Worm (Caenorhabditis elegans) whole organism, L3 larva: Measurements from ENCODE around the gene F55B11.2.

Experiments used
- R02D3.7 ChIP-seq: fragments of 150-350 bp; optimal IDR thresholded peaks from 2 replicates; lab custom pipeline; 2014; ENCODE audit warnings: missing biosample characterization, missing genetic modification characterization
- ZK546.5 ChIP-seq: sonication (generic microtip); optimal IDR thresholded peaks from 2 replicates; lab custom pipeline; 2017; ENCODE audit warnings: missing biosample characterization, missing genetic modification characterization
- aly-2 ChIP-seq: fragments of 150-350 bp; optimal IDR thresholded peaks from 2 replicates; lab custom pipeline; 2014; ENCODE audit warnings: missing biosample characterization, missing genetic modification characterization
- ama-1 ChIP-seq: fragments of 150-350 bp; optimal IDR thresholded peaks from 2 replicates; lab custom pipeline; 2018
- ceh-16 ChIP-seq: sonication (generic microtip); optimal IDR thresholded peaks from 2 replicates; lab custom pipeline; 2017; ENCODE audit warnings: missing biosample characterization, missing genetic modification characterization
- ceh-28 ChIP-seq: fragments of 150-350 bp; optimal IDR thresholded peaks from 2 replicates; lab custom pipeline; 2014; ENCODE audit warnings: missing biosample characterization, missing genetic modification reagents, missing genetic modification characterization
- ceh-82 ChIP-seq: fragments of 150-350 bp; optimal IDR thresholded peaks from 2 replicates; lab custom pipeline; 2014; ENCODE audit warnings: missing biosample characterization, missing genetic modification characterization
- daf-12 ChIP-seq: fragments of 150-350 bp; optimal IDR thresholded peaks from 2 replicates; lab custom pipeline; 2014; ENCODE audit warnings: missing biosample characterization, missing genetic modification reagents, missing genetic modification characterization
- egl-27 ChIP-seq: sonication (generic microtip); optimal IDR thresholded peaks from 4 replicates; lab custom pipeline; 2017; ENCODE audit warnings: missing biosample characterization, missing genetic modification reagents, missing genetic modification characterization
- elt-1 ChIP-seq: fragments of 150-350 bp; optimal IDR thresholded peaks from 2 replicates; lab custom pipeline; 2014; ENCODE audit warnings: missing biosample characterization, missing genetic modification characterization
- elt-2 ChIP-seq: sonication (generic microtip); optimal IDR thresholded peaks from 2 replicates; lab custom pipeline; 2016; ENCODE audit warnings: missing genetic modification reagents, mild to moderate bottlenecking, missing genetic modification characterization, missing compliant biosample characterization
- elt-3 ChIP-seq, 3 experiments: fragments of 150-350 bp in 1 of 3; sonication (generic microtip) in 2 of 3; optimal IDR thresholded peaks; 2 replicates in 2 of 3; 4 replicates in 1 of 3; lab custom pipeline; 2014 to 2017; ENCODE audit warnings: missing biosample characterization in 3 of 3, missing genetic modification characterization in 3 of 3
- eor-1 ChIP-seq, 2 experiments: fragments of 150-350 bp; optimal IDR thresholded peaks; 2 replicates each; lab custom pipeline; 2014 to 2018; ENCODE audit warnings: missing biosample characterization in 2 of 2, missing genetic modification characterization in 2 of 2
- fkh-10 ChIP-seq: sonication (generic microtip); optimal IDR thresholded peaks from 2 replicates; lab custom pipeline; 2017; ENCODE audit warnings: missing biosample characterization, missing genetic modification reagents, missing genetic modification characterization
- fkh-2 ChIP-seq: fragments of 150-350 bp; optimal IDR thresholded peaks from 2 replicates; lab custom pipeline; 2014; ENCODE audit warnings: missing biosample characterization, missing genetic modification reagents, missing genetic modification characterization
- fos-1 ChIP-seq: fragments of 150-350 bp; optimal IDR thresholded peaks from 2 replicates; lab custom pipeline; 2014; ENCODE audit warnings: missing biosample characterization, missing genetic modification characterization
- hmg-11 ChIP-seq: sonication (generic microtip); optimal IDR thresholded peaks from 2 replicates; lab custom pipeline; 2016; ENCODE audit warnings: missing genetic modification characterization, missing compliant biosample characterization
- lin-15B ChIP-seq: fragments of 150-350 bp; optimal IDR thresholded peaks from 2 replicates; lab custom pipeline; 2014; ENCODE audit warnings: missing biosample characterization, missing genetic modification characterization
- lsy-12 ChIP-seq: sonication (generic microtip); optimal IDR thresholded peaks from 2 replicates; lab custom pipeline; 2016; ENCODE audit warnings: mild to moderate bottlenecking, missing genetic modification characterization, missing compliant biosample characterization
- mdl-1 ChIP-seq: fragments of 150-350 bp; optimal IDR thresholded peaks from 2 replicates; lab custom pipeline; 2014; ENCODE audit warnings: missing biosample characterization, missing genetic modification characterization
- mml-1 ChIP-seq: fragments of 150-350 bp; sonication (generic microtip); optimal IDR thresholded peaks from 3 replicates; lab custom pipeline; 2014; ENCODE audit warnings: missing biosample characterization, missing genetic modification characterization
- nfya-1 ChIP-seq: sonication (generic microtip); optimal IDR thresholded peaks from 2 replicates; lab custom pipeline; 2017; ENCODE audit warnings: missing genetic modification characterization, mild to moderate bottlenecking, missing compliant biosample characterization, antibody characterized with exemption, moderate library complexity; ENCODE audit not compliant: insufficient read depth
- nhr-11 ChIP-seq: fragments of 150-350 bp; optimal IDR thresholded peaks from 2 replicates; lab custom pipeline; 2014; ENCODE audit warnings: missing biosample characterization, missing genetic modification characterization
- nhr-23 ChIP-seq: fragments of 150-350 bp; optimal IDR thresholded peaks from 2 replicates; lab custom pipeline; 2014; ENCODE audit warnings: missing biosample characterization, missing genetic modification reagents, missing genetic modification characterization
- nhr-25 ChIP-seq: sonication (generic microtip); optimal IDR thresholded peaks from 2 replicates; lab custom pipeline; 2017; ENCODE audit warnings: missing biosample characterization, missing genetic modification characterization
- nhr-28 ChIP-seq: fragments of 150-350 bp; optimal IDR thresholded peaks from 2 replicates; lab custom pipeline; 2014; ENCODE audit warnings: missing biosample characterization, missing genetic modification characterization
- nhr-43 ChIP-seq: sonication (generic microtip); optimal IDR thresholded peaks from 2 replicates; lab custom pipeline; 2016; ENCODE audit warnings: mild to moderate bottlenecking, missing genetic modification characterization, missing compliant biosample characterization; ENCODE audit not compliant: poor library complexity, severe bottlenecking
- nhr-67 ChIP-seq: fragments of 150-350 bp; optimal IDR thresholded peaks from 2 replicates; lab custom pipeline; 2014; ENCODE audit warnings: missing biosample characterization, missing genetic modification characterization
- nhr-76 ChIP-seq: fragments of 150-350 bp; sonication (generic microtip); optimal IDR thresholded peaks from 5 replicates; lab custom pipeline; 2014; ENCODE audit warnings: missing biosample characterization, missing genetic modification characterization
- nhr-77 ChIP-seq: fragments of 150-350 bp; optimal IDR thresholded peaks from 2 replicates; lab custom pipeline; 2014; ENCODE audit warnings: missing biosample characterization, missing genetic modification characterization
- pha-4 ChIP-seq: fragments of 150-350 bp; optimal IDR thresholded peaks from 2 replicates; lab custom pipeline; 2014; ENCODE audit warnings: missing biosample characterization, missing genetic modification reagents, missing genetic modification characterization
- pqm-1 ChIP-seq: fragments of 150-350 bp; optimal IDR thresholded peaks from 2 replicates; lab custom pipeline; 2017; ENCODE audit warnings: missing biosample characterization, missing genetic modification characterization, inconsistent platforms
- snpc-4 ChIP-seq: fragments of 150-350 bp; optimal IDR thresholded peaks from 2 replicates; lab custom pipeline; 2014; ENCODE audit warnings: missing biosample characterization, missing genetic modification characterization
- tbx-2 ChIP-seq: sonication (generic microtip); optimal IDR thresholded peaks from 2 replicates; lab custom pipeline; 2016; ENCODE audit warnings: mild to moderate bottlenecking, missing genetic modification characterization, missing compliant biosample characterization
- unc-39 ChIP-seq: sonication (generic microtip); optimal IDR thresholded peaks from 4 replicates; lab custom pipeline; 2017; ENCODE audit warnings: missing biosample characterization, missing genetic modification characterization
- zag-1 ChIP-seq: fragments of 150-350 bp; optimal IDR thresholded peaks from 2 replicates; lab custom pipeline; 2014; ENCODE audit warnings: missing biosample characterization, missing genetic modification characterization
- ztf-4 ChIP-seq: fragments of 150-350 bp; optimal IDR thresholded peaks from 2 replicates; lab custom pipeline; 2014; ENCODE audit warnings: missing biosample characterization, missing genetic modification characterization

The F55B11.2 gene

ce11 chrIV:14456667-14457066 is 33.6 kb upstream of the F55B11.2 start, which contains the start of gene nspg-9:
TSS of gene nspg-9 (plus strand) at chrIV:14456900.
- TF ChIP-seq elt-2 (peak; percentile 87), zag-1 (tag; lab: Kevin White, UChicago) (no peak), pqm-1 (tag; lab: Kevin White, UChicago) (peak; percentile 65)
- TF ChIP-seq, all 47 proteins: peak for 2

- TF ChIP-seq ceh-28 (tag; lab: Kevin White, UChicago) (peak; percentile 21), elt-2 (peak; percentile 21), egl-27 (tag; lab: Kevin White, UChicago) (no peak), nhr-23 (tag; lab: Kevin White, UChicago) (peak; percentile 42), hmg-11 (tag; lab: Kevin White, UChicago) (peak; percentile 62), snpc-4 (peak; percentile 94), nhr-43 (tag; lab: Kevin White, UChicago) (peak; percentile 56), nfya-1 (peak; percentile 1), ZK546.5 (tag; lab: Kevin White, UChicago) (no peak), ceh-16 (tag; lab: Kevin White, UChicago) (no peak), ztf-4 (no peak), mdl-1 (tag; lab: Kevin White, UChicago) (no peak), nhr-25 (tag; lab: Kevin White, UChicago) (peak; percentile 30), tbx-2 (no peak), eor-1 (tag; optimal IDR thresholded peaks at IDR 0.05; lab: Kevin White, UChicago) (no peak), daf-12 (tag; lab: Kevin White, UChicago) (no peak), elt-3 (tag; optimal IDR thresholded peaks at IDR 0.05; lab: Kevin White, UChicago) (peak in 1 of 3 experiments; percentile 15), nhr-67 (no peak), lsy-12 (tag; lab: Kevin White, UChicago) (no peak)
- TF ChIP-seq, all 47 proteins: peak for 9
Measured at ce11 chrIV:14445191-14445795, 22.2 kb upstream of the F55B11.2 start.

ce11 chrIV:14444077-14444476 is 21.0 kb upstream of the F55B11.2 start, which contains the start of gene tra-3:
TSS of gene tra-3 (minus strand) at chrIV:14444183.
- TF ChIP-seq nhr-76 (no peak), daf-12 (tag; lab: Kevin White, UChicago) (no peak), lsy-12 (tag; lab: Kevin White, UChicago) (no peak), ama-1 (lab: Kevin White, UChicago) (no peak), elt-1 (tag; lab: Kevin White, UChicago) (no peak), nhr-28 (tag; lab: Kevin White, UChicago) (no peak), R02D3.7 (tag; lab: Kevin White, UChicago) (no peak), nhr-43 (tag; lab: Kevin White, UChicago) (no peak), pha-4 (no peak), lin-15B (no peak), nhr-23 (tag; lab: Kevin White, UChicago) (no peak), elt-2 (no peak)

- TF ChIP-seq ama-1 (lab: Kevin White, UChicago) (no peak), nfya-1 (peak; percentile 72)
Measured at ce11 chrIV:14437391-14437790, 14.3 kb upstream of the F55B11.2 start.

ce11 chrIV:14435902-14436301 is 12.8 kb upstream of the F55B11.2 start:
- TF ChIP-seq fos-1 (tag; lab: Kevin White, UChicago) (no peak), mml-1 (tag; lab: Kevin White, UChicago) (no peak), fkh-2 (tag; lab: Kevin White, UChicago) (no peak), aly-2 (tag; lab: Kevin White, UChicago) (no peak), hmg-11 (tag; lab: Kevin White, UChicago) (no peak), ceh-82 (tag; lab: Kevin White, UChicago) (no peak), ZK546.5 (tag; lab: Kevin White, UChicago) (no peak), daf-12 (tag; lab: Kevin White, UChicago) (no peak), nhr-43 (tag; lab: Kevin White, UChicago) (no peak), elt-1 (tag; lab: Kevin White, UChicago) (no peak), nhr-67 (no peak), nhr-77 (tag; lab: Kevin White, UChicago) (no peak), pqm-1 (tag; lab: Kevin White, UChicago) (no peak), nhr-28 (tag; lab: Kevin White, UChicago) (no peak), nhr-11 (tag; lab: Kevin White, UChicago) (no peak), eor-1 (tag; optimal IDR thresholded peaks at IDR 0.05; lab: Kevin White, UChicago) (no peak), fkh-10 (no peak), nhr-23 (tag; lab: Kevin White, UChicago) (no peak), elt-3 (tag; optimal IDR thresholded peaks at IDR 0.05; lab: Kevin White, UChicago) (no peak), unc-39 (tag; lab: Kevin White, UChicago) (no peak)
- TF ChIP-seq, all 47 proteins: peak for 0
